Fruit fly (Drosophila melanogaster) whole organism, embryonic: ENCODE results near the gene CG17327.

ENCODE experiments used
- Abd-B ChIP-seq: fragments of 200-800 bp; sonication (Bioruptor generic); optimal IDR thresholded peaks from 2 replicates; lab custom pipeline; 2018; ENCODE audit warnings: missing biosample characterization, mild to moderate bottlenecking, missing genetic modification characterization, moderate library complexity
- B-H2 ChIP-seq: fragments of 200-800 bp; sonication (Bioruptor generic); optimal IDR thresholded peaks from 2 replicates; lab custom pipeline; 2018; ENCODE audit warnings: missing biosample characterization, mild to moderate bottlenecking, missing genetic modification characterization
- CG10209 ChIP-seq: fragments of 200-800 bp; sonication (Bioruptor generic); optimal IDR thresholded peaks from 3 replicates; lab custom pipeline; 2017; ENCODE audit warnings: missing biosample characterization, mild to moderate bottlenecking, missing genetic modification characterization, missing genetic modification reagents
- CG10979 ChIP-seq: fragments of 200-800 bp; sonication (Bioruptor generic); optimal IDR thresholded peaks from 2 replicates; lab custom pipeline; 2018; ENCODE audit warnings: missing biosample characterization, mild to moderate bottlenecking, missing genetic modification characterization, moderate library complexity
- CG11695 ChIP-seq: fragments of 200-800 bp; sonication (Bioruptor generic); IDR thresholded peaks from 3 replicates; pipeline ENCODE4 v1.3.6; 2022; ENCODE audit warnings: missing biosample characterization, missing genetic modification characterization
- CG12769 ChIP-seq: fragments of 200-800 bp; sonication (Bioruptor generic); optimal IDR thresholded peaks from 2 replicates; lab custom pipeline; 2019; ENCODE audit warnings: missing biosample characterization, mild to moderate bottlenecking, missing genetic modification characterization, moderate library complexity
- CG15011 ChIP-seq: fragments of 200-800 bp; sonication (Bioruptor generic); optimal IDR thresholded peaks from 3 replicates; lab custom pipeline; 2018; ENCODE audit warnings: missing biosample characterization, mild to moderate bottlenecking, missing genetic modification characterization
- CG17568 ChIP-seq: fragments of 200-800 bp; sonication (Bioruptor generic); optimal IDR thresholded peaks from 2 replicates; lab custom pipeline; 2018; ENCODE audit warnings: missing biosample characterization, mild to moderate bottlenecking, missing genetic modification characterization, moderate library complexity
- CG18011 ChIP-seq: fragments of 200-800 bp; sonication (Bioruptor generic); optimal IDR thresholded peaks from 2 replicates; lab custom pipeline; 2017; ENCODE audit warnings: missing biosample characterization, missing genetic modification characterization, mild to moderate bottlenecking, moderate library complexity, missing genotype
- CG2129 ChIP-seq: fragments of 200-800 bp; sonication (Bioruptor generic); IDR thresholded peaks from 2 replicates; pipeline ENCODE4 v1.3.6; 2022; ENCODE audit warnings: missing biosample characterization, missing genetic modification characterization; ENCODE audit not compliant: partially characterized antibody
- CG2875 ChIP-seq: fragments of 200-800 bp; sonication (Bioruptor generic); optimal IDR thresholded peaks from 2 replicates; lab custom pipeline; 2017; ENCODE audit warnings: missing biosample characterization, mild to moderate bottlenecking, missing genetic modification characterization, missing genetic modification reagents
- CG32767 ChIP-seq: fragments of 200-800 bp; sonication (Bioruptor generic); IDR thresholded peaks from 2 replicates; pipeline ENCODE4 v1.3.6; 2022; ENCODE audit warnings: missing biosample characterization, missing genetic modification characterization
- CG42726 ChIP-seq: fragments of 200-800 bp; sonication (Bioruptor generic); IDR thresholded peaks from 2 replicates; pipeline ENCODE4 v1.3.6; 2022; ENCODE audit warnings: missing biosample characterization, missing genetic modification characterization; ENCODE audit not compliant: partially characterized antibody
- CG4360 ChIP-seq: fragments of 200-800 bp; sonication (Bioruptor generic); IDR thresholded peaks from 2 replicates; pipeline ENCODE4 v1.3.6; 2022; ENCODE audit warnings: missing biosample characterization, missing genetic modification characterization
- CG4404 ChIP-seq: fragments of 200-800 bp; sonication (Bioruptor generic); IDR thresholded peaks from 2 replicates; pipeline ENCODE4 v1.3.6; 2022; ENCODE audit warnings: missing biosample characterization, missing genetic modification characterization
- Doc3 ChIP-seq: fragments of 200-800 bp; sonication (Bioruptor generic); IDR thresholded peaks from 3 replicates; pipeline ENCODE4 v1.3.6; 2022; ENCODE audit warnings: missing biosample characterization, missing genetic modification characterization; ENCODE audit not compliant: partially characterized antibody
- E2f2 ChIP-seq: fragments of 200-800 bp; sonication (Bioruptor generic); IDR thresholded peaks from 2 replicates; pipeline ENCODE4 v1.3.6; 2022; ENCODE audit warnings: missing biosample characterization, missing genetic modification characterization
- ERR ChIP-seq: fragments of 200-800 bp; sonication (Bioruptor generic); optimal IDR thresholded peaks from 2 replicates; lab custom pipeline; 2016; ENCODE audit warnings: missing biosample characterization, missing genetic modification characterization
- Ets97D ChIP-seq: fragments of 200-800 bp; sonication (Bioruptor generic); optimal IDR thresholded peaks from 3 replicates; lab custom pipeline; 2016; ENCODE audit warnings: missing biosample characterization, missing genetic modification characterization
- GATAe ChIP-seq: fragments of 200-800 bp; sonication (Bioruptor generic); conservative IDR thresholded peaks from 2 replicates; pipeline ENCODE4 v1.3.6; 2022; ENCODE audit warnings: missing biosample characterization, missing genetic modification characterization
- H15 ChIP-seq: fragments of 200-800 bp; sonication (Bioruptor generic); IDR thresholded peaks from 3 replicates; pipeline ENCODE4 v1.3.6; 2022; ENCODE audit warnings: missing biosample characterization, missing genetic modification characterization
- HHEX ChIP-seq: fragments of 200-800 bp; sonication (Bioruptor generic); optimal IDR thresholded peaks from 3 replicates; lab custom pipeline; 2017; ENCODE audit warnings: missing biosample characterization, mild to moderate bottlenecking, missing genetic modification characterization, missing genetic modification reagents
- Mad ChIP-seq: fragments of 200-800 bp; sonication (Bioruptor generic); optimal IDR thresholded peaks from 2 replicates; lab custom pipeline; 2016; ENCODE audit warnings: missing biosample characterization, missing genetic modification characterization
- NC2α ChIP-seq: fragments of 200-800 bp; sonication (Bioruptor generic); optimal IDR thresholded peaks from 2 replicates; lab custom pipeline; 2016; ENCODE audit warnings: missing biosample characterization, missing genetic modification characterization
- NC2β ChIP-seq: fragments of 200-800 bp; sonication (Bioruptor generic); optimal IDR thresholded peaks from 2 replicates; lab custom pipeline; 2016; ENCODE audit warnings: missing biosample characterization, missing genetic modification characterization
- Taf1 ChIP-seq: fragments of 200-800 bp; sonication (Bioruptor generic); IDR thresholded peaks from 2 replicates; pipeline ENCODE4 v1.3.6; 2022; ENCODE audit warnings: missing biosample characterization, missing genetic modification characterization
- Tbp ChIP-seq: fragments of >200 bp; optimal IDR thresholded peaks from 2 replicates; lab custom pipeline; 2018; ENCODE audit warnings: missing biosample characterization, missing genetic modification characterization
- amos ChIP-seq: fragments of 200-800 bp; sonication (Bioruptor generic); IDR thresholded peaks from 2 replicates; pipeline ENCODE4 v1.3.6; 2022; ENCODE audit warnings: missing biosample characterization, missing genetic modification characterization; ENCODE audit not compliant: partially characterized antibody
- ap ChIP-seq: fragments of 200-800 bp; sonication (Bioruptor generic); IDR thresholded peaks from 2 replicates; pipeline ENCODE4 v1.3.6; 2022; ENCODE audit warnings: missing biosample characterization, missing genetic modification characterization
- bigmax ChIP-seq: fragments of 200-800 bp; sonication (Bioruptor generic); optimal IDR thresholded peaks from 2 replicates; lab custom pipeline; 2018; ENCODE audit warnings: missing biosample characterization, mild to moderate bottlenecking, missing genetic modification characterization
- ci ChIP-seq: fragments of 200-800 bp; sonication (Bioruptor generic); IDR thresholded peaks from 3 replicates; pipeline ENCODE4 v1.3.6; 2022; ENCODE audit warnings: missing biosample characterization, missing genetic modification characterization
- ems ChIP-seq: fragments of 200-800 bp; sonication (Bioruptor generic); optimal IDR thresholded peaks from 3 replicates; lab custom pipeline; 2016; ENCODE audit warnings: missing biosample characterization, missing genetic modification characterization
- fu2 ChIP-seq: fragments of 200-800 bp; sonication (Bioruptor generic); optimal IDR thresholded peaks from 2 replicates; lab custom pipeline; 2016; ENCODE audit warnings: missing biosample characterization, missing genetic modification characterization
- gfzf ChIP-seq: fragments of 200-800 bp; sonication (Bioruptor generic); optimal IDR thresholded peaks from 2 replicates; lab custom pipeline; 2016; ENCODE audit warnings: missing biosample characterization, mild to moderate bottlenecking, missing genetic modification characterization, moderate library complexity
- lilli ChIP-seq: fragments of 200-800 bp; sonication (Bioruptor generic); optimal IDR thresholded peaks from 3 replicates; lab custom pipeline; 2016; ENCODE audit warnings: missing biosample characterization, missing genetic modification characterization
- nerfin-1 ChIP-seq: fragments of 200-800 bp; sonication (Bioruptor generic); optimal IDR thresholded peaks from 3 replicates; lab custom pipeline; 2019; ENCODE audit warnings: missing biosample characterization, mild to moderate bottlenecking, missing genetic modification characterization, moderate library complexity
- nerfin-2 ChIP-seq: fragments of 200-800 bp; sonication (Bioruptor generic); IDR thresholded peaks from 2 replicates; pipeline ENCODE4 v1.3.6; 2022; ENCODE audit warnings: missing biosample characterization, missing genetic modification characterization; ENCODE audit not compliant: partially characterized antibody
- pros ChIP-seq: fragments of 200-800 bp; sonication (Bioruptor generic); optimal IDR thresholded peaks from 3 replicates; lab custom pipeline; 2019; ENCODE audit warnings: missing biosample characterization, mild to moderate bottlenecking, missing genetic modification characterization, moderate library complexity
- slbo ChIP-seq: fragments of 200-800 bp; sonication (Bioruptor generic); IDR thresholded peaks from 2 replicates; pipeline ENCODE4 v1.3.6; 2022; ENCODE audit warnings: missing biosample characterization, missing genetic modification characterization
- sob ChIP-seq: fragments of 200-800 bp; sonication (Bioruptor generic); IDR thresholded peaks from 2 replicates; pipeline ENCODE4 v1.3.6; 2022; ENCODE audit warnings: missing biosample characterization, missing genetic modification characterization
- toy ChIP-seq: fragments of 200-800 bp; sonication (Bioruptor generic); IDR thresholded peaks from 2 replicates; pipeline ENCODE4 v1.3.6; 2022; ENCODE audit warnings: missing biosample characterization, missing genetic modification characterization
- wdn ChIP-seq: fragments of 200-800 bp; sonication (Bioruptor generic); IDR thresholded peaks from 2 replicates; pipeline ENCODE4 v1.3.6; 2022; ENCODE audit warnings: missing biosample characterization, missing genetic modification characterization
- z ChIP-seq: fragments of 200-800 bp; sonication (Bioruptor generic); IDR thresholded peaks from 3 replicates; pipeline ENCODE4 v1.3.6; 2022; ENCODE audit warnings: missing biosample characterization, missing genetic modification characterization

Gene CG17327

DNA sequence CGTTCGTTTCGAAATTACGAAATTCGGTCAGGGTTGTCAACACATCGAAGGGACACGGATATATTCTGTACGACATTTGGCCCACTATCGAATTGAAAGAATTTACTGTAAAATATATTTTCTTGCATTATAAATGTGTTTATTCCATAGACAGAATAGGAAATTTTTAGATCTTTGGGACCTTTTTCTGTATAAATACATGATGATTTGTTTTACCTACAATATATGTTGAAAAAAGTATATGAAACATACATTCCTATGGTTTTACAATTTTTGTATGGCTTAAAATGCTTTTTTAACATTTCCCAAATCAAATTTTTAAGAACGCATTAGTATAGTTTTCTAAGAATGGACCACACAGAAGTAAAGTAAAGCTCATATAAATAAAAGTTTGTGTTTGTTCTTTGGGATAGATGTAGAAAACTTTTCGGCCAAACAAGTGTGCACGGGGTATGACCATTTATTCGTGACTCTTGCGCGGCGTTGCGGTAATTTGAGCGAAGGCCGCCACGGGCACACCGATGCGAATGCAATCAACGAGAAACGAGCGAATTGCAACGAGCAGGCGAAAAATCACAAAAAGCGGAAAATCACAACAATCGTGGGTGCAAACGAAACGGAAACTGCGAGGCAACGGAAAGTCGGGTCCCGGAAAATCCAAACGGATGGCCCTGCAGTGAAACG lies at the start of gene CG17327, which contains the start of the genes CG44194 and CG7518 (continued):
- TF ChIP-seq NC2β (GFP tag; lab: Kevin White, UChicago): no peak
- TF ChIP-seq CG4404 (GFP tag; lab: Robert Waterston, UW): no peak
- TF ChIP-seq CG15011 (GFP tag; lab: Kevin White, UChicago): no peak
- TF ChIP-seq B-H2: no peak
- peak; percentile 24; the same call in 1 of the 2 replicates for TF ChIP-seq E2f2 (GFP tag; lab: Robert Waterston, UW)
- TF ChIP-seq ap (GFP tag; lab: Robert Waterston, UW): no peak
- TF ChIP-seq CG42726: peak; percentile 51; the same call in 1 of the 2 replicates
- TF ChIP-seq bigmax (GFP tag; lab: Kevin White, UChicago): no peak
- no peak for TF ChIP-seq Mad (GFP tag; lab: Kevin White, UChicago)
- peak; percentile 39 for TF ChIP-seq Abd-B (GFP tag; lab: Kevin White, UChicago)
- peak; percentile 16 for TF ChIP-seq fu2 (GFP tag; lab: Kevin White, UChicago)
- TF ChIP-seq CG2875 (GFP tag; lab: Kevin White, UChicago): no peak
- TF ChIP-seq toy (GFP tag; lab: Robert Waterston, UW): no peak
- no peak for TF ChIP-seq Taf1 (GFP tag; lab: Robert Waterston, UW)
- peak; percentile 62 for TF ChIP-seq Ets97D (GFP tag; lab: Kevin White, UChicago)
- TF ChIP-seq CG32767: no peak
- TF ChIP-seq CG12769 (tag; lab: Kevin White, UChicago): no peak
- peak; percentile 30 for TF ChIP-seq lilli
- TF ChIP-seq wdn (GFP tag; lab: Robert Waterston, UW): no peak
- no peak; the same call in 1 of the 2 replicates for TF ChIP-seq sob (GFP tag; lab: Robert Waterston, UW)
- TF ChIP-seq CG4360 (GFP tag; lab: Robert Waterston, UW): no peak
- TF ChIP-seq HHEX: no peak
- TF ChIP-seq CG10979 (tag; lab: Kevin White, UChicago): no peak
- TF ChIP-seq GATAe (GFP tag; lab: Robert Waterston, UW): no peak
- TF ChIP-seq Tbp: no peak
- TF ChIP-seq CG17568 (GFP tag; lab: Kevin White, UChicago): no peak
- no peak for TF ChIP-seq CG11695
- TF ChIP-seq nerfin-1 (tag; lab: Kevin White, UChicago): peak; percentile 2
- TF ChIP-seq amos (GFP tag; lab: Robert Waterston, UW): peak; percentile 51
- no peak for TF ChIP-seq H15 (GFP tag; lab: Robert Waterston, UW)
- no peak for TF ChIP-seq ERR (GFP tag; lab: Kevin White, UChicago)
- no peak for TF ChIP-seq ci (GFP tag; lab: Robert Waterston, UW)
- no peak; the same call in 2 of the 3 replicates for TF ChIP-seq Doc3
- TF ChIP-seq NC2α: no peak
- peak; percentile 56 for TF ChIP-seq slbo
- no peak for TF ChIP-seq CG18011
- TF ChIP-seq z (GFP tag; lab: Robert Waterston, UW): no peak
- TF ChIP-seq nerfin-2 (GFP tag; lab: Robert Waterston, UW): no peak
- TF ChIP-seq CG10209 (GFP tag; lab: Kevin White, UChicago): no peak
- TF ChIP-seq CG2129 (GFP tag; lab: Robert Waterston, UW): no peak
- peak; percentile 93 for TF ChIP-seq gfzf
- no peak for TF ChIP-seq pros
- no peak for TF ChIP-seq ems
- TF ChIP-seq, all 482 proteins: peak for 116
